Fruit fly (Drosophila melanogaster) whole organism: ENCODE results near the gene sov.

Experiments used
- CG8478 ChIP-seq: fragments of >200 bp; optimal IDR thresholded peaks from 2 replicates; lab custom pipeline; 2018; ENCODE audit warnings: inconsistent platforms
- Dll ChIP-seq: fragments of >200 bp; optimal IDR thresholded peaks from 2 replicates; lab custom pipeline; 2017
- EcR ChIP-seq, 2 experiments: fragments of >200 bp; optimal IDR thresholded peaks; 2 replicates each; lab custom pipeline; 2017; ENCODE audit warnings: missing biosample characterization in 2 of 2, missing genetic modification characterization in 2 of 2, missing genetic modification reagents in 2 of 2
- pan ChIP-seq: fragments of >200 bp; optimal IDR thresholded peaks from 2 replicates; lab custom pipeline; 2017
- psq ChIP-seq: fragments of >200 bp; optimal IDR thresholded peaks from 2 replicates; lab custom pipeline; 2017
- usp ChIP-seq: fragments of >200 bp; optimal IDR thresholded peaks from 2 replicates; lab custom pipeline; 2017; ENCODE audit warnings: missing biosample characterization, missing genetic modification characterization, mixed read lengths

The sov gene

DNA sequence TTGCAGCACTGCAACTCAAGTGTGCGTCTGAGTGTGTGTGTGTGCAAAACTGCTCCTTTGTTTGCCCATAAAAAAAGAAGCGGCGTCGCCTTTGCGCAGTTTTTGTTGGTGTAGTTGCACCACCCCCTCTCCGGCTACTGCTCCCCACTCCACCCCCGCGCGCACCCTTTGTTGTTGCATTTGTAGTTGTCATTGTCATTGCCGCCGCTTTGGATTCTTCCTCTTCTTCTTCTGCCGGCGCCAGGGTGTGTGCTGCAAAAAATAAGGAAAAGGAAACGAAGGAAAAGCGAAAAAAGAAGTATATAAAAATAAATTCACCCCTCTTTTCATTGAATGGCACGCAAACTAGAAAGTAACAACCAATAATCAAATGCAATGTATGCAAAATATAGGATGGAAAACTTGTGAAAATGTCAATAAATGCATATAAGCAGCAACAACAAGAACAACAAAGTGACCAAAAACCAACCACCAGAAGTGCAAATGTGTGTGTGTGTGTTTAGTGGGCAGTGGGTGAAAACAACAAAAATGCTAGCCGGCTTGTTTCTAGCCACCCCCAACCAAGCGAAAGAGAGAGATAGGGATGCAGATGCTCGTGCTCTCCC is 47.9 kb downstream of the sov start:
- TF ChIP-seq EcR (GFP tag; optimal IDR thresholded peaks at IDR 0.05; lab: Kevin White, UChicago) = no peak
- TF ChIP-seq Dll (lab: Kevin White, UChicago) = no peak
- no peak for TF ChIP-seq usp (GFP tag; lab: Kevin White, UChicago)
- no peak for TF ChIP-seq CG8478 (lab: Kevin White, UChicago)
- no peak for TF ChIP-seq psq (lab: Kevin White, UChicago)
- TF ChIP-seq pan (lab: Kevin White, UChicago) = no peak

- TF ChIP-seq psq (lab: Kevin White, UChicago) = no peak
- TF ChIP-seq Dll (lab: Kevin White, UChicago) = peak; percentile 81
These were observed 48.6 kb downstream of the sov start for dm6 chrX:6804485-6805295.

DNA sequence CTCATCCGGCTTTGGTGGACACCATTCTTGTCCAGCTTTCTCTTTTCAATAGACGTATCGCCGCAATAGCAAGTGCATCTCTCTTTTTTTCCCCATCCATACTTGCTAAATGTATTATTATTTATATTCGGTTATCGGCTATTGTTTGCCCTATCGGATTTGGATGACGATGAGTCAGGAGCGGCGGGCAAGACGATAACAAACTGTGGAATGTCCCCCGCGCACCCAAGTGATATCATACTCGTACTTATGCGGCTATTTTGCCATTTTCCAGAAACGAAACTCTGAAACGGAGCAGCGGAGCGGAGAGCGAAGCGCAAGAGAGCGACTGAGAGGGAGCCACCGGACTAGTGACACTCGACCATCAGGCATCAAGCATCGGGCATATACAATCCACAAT is 49.3 kb downstream of the sov start:
- TF ChIP-seq pan (lab: Kevin White, UChicago) = no peak
- no peak for TF ChIP-seq CG8478 (lab: Kevin White, UChicago)
- TF ChIP-seq usp (GFP tag; lab: Kevin White, UChicago) = no peak
- TF ChIP-seq psq (lab: Kevin White, UChicago) = no peak
- no peak for TF ChIP-seq Dll (lab: Kevin White, UChicago)
- TF ChIP-seq EcR (GFP tag; optimal IDR thresholded peaks at IDR 0.05; lab: Kevin White, UChicago) = no peak

- TF ChIP-seq usp (GFP tag; lab: Kevin White, UChicago) (no peak), Dll (lab: Kevin White, UChicago) (no peak), EcR (GFP tag; optimal IDR thresholded peaks at IDR 0.05; lab: Kevin White, UChicago) (no peak)
These were observed 57.6 kb downstream of the sov start, which contains the start of gene iav for dm6 chrX:6813678-6814077. Gene iav (plus strand): TSS chrX:6813978.
